Fruit fly (Drosophila melanogaster) whole organism, embryonic: ENCODE results near the gene CG13074.

Source experiments
- Abd-B ChIP-seq: fragments of 200-800 bp; sonication (Bioruptor generic); optimal IDR thresholded peaks from 2 replicates; lab custom pipeline; 2018; ENCODE audit warnings: missing biosample characterization, mild to moderate bottlenecking, missing genetic modification characterization, moderate library complexity
- Aef1 ChIP-seq: fragments of 200-800 bp; sonication (Bioruptor generic); IDR thresholded peaks from 3 replicates; pipeline ENCODE4 v1.3.6; 2022; ENCODE audit warnings: missing biosample characterization, missing genetic modification characterization
- B-H2 ChIP-seq: fragments of 200-800 bp; sonication (Bioruptor generic); optimal IDR thresholded peaks from 2 replicates; lab custom pipeline; 2018; ENCODE audit warnings: missing biosample characterization, mild to moderate bottlenecking, missing genetic modification characterization
- CG10147 ChIP-seq: fragments of 200-800 bp; sonication (Bioruptor generic); optimal IDR thresholded peaks from 2 replicates; lab custom pipeline; 2019; ENCODE audit warnings: missing biosample characterization, mild to moderate bottlenecking, missing genetic modification characterization, moderate library complexity
- CG10543 ChIP-seq: fragments of 200-800 bp; sonication (Bioruptor generic); optimal IDR thresholded peaks from 3 replicates; lab custom pipeline; 2017; ENCODE audit warnings: missing biosample characterization, mild to moderate bottlenecking, missing genetic modification characterization, moderate library complexity
- CG10959 ChIP-seq: fragments of 200-800 bp; sonication (Bioruptor generic); IDR thresholded peaks from 2 replicates; pipeline ENCODE4 v1.3.6; 2022; ENCODE audit warnings: missing biosample characterization, missing genetic modification characterization
- CG11456 ChIP-seq: fragments of 200-800 bp; sonication (Bioruptor generic); IDR thresholded peaks from 3 replicates; pipeline ENCODE4 v1.3.6; 2022; ENCODE audit warnings: missing biosample characterization, missing genetic modification characterization
- CG12659 ChIP-seq: fragments of 200-800 bp; sonication (Bioruptor generic); optimal IDR thresholded peaks from 3 replicates; lab custom pipeline; 2017; ENCODE audit warnings: mild to moderate bottlenecking, missing biosample characterization, missing genetic modification reagents, missing genetic modification characterization
- CG14667 ChIP-seq: fragments of 200-800 bp; sonication (Bioruptor generic); IDR thresholded peaks from 2 replicates; pipeline ENCODE4 v1.3.6; 2022; ENCODE audit warnings: missing biosample characterization, missing genetic modification characterization
- CG15011 ChIP-seq: fragments of 200-800 bp; sonication (Bioruptor generic); optimal IDR thresholded peaks from 3 replicates; lab custom pipeline; 2018; ENCODE audit warnings: missing biosample characterization, mild to moderate bottlenecking, missing genetic modification characterization
- CG15514 ChIP-seq: fragments of 200-800 bp; sonication (Bioruptor generic); optimal IDR thresholded peaks from 3 replicates; lab custom pipeline; 2017; ENCODE audit warnings: missing biosample characterization, missing genetic modification characterization, mild to moderate bottlenecking, moderate library complexity, missing genetic modification reagents
- CG15601 ChIP-seq: fragments of 200-800 bp; sonication (Bioruptor generic); optimal IDR thresholded peaks from 3 replicates; lab custom pipeline; 2019; ENCODE audit warnings: missing biosample characterization, mild to moderate bottlenecking, missing genetic modification characterization, moderate library complexity
- CG16813 ChIP-seq: fragments of 200-800 bp; sonication (Bioruptor generic); IDR thresholded peaks from 3 replicates; pipeline ENCODE4 v1.3.6; 2022; ENCODE audit warnings: missing biosample characterization, missing genetic modification characterization; ENCODE audit not compliant: partially characterized antibody
- CG17912 ChIP-seq: fragments of 200-800 bp; sonication (Bioruptor generic); optimal IDR thresholded peaks from 2 replicates; lab custom pipeline; 2018; ENCODE audit warnings: missing biosample characterization, mild to moderate bottlenecking, missing genetic modification characterization
- CG3163 ChIP-seq: fragments of 200-800 bp; sonication (Bioruptor generic); optimal IDR thresholded peaks from 3 replicates; lab custom pipeline; 2016; ENCODE audit warnings: missing biosample characterization, missing genetic modification characterization
- CG33557 ChIP-seq: fragments of 200-800 bp; sonication (Bioruptor generic); optimal IDR thresholded peaks from 2 replicates; lab custom pipeline; 2019; ENCODE audit warnings: missing biosample characterization, mild to moderate bottlenecking, missing genetic modification characterization, moderate library complexity
- CG6813 ChIP-seq: fragments of 200-800 bp; sonication (Bioruptor generic); optimal IDR thresholded peaks from 2 replicates; lab custom pipeline; 2017; ENCODE audit warnings: missing biosample characterization, missing genetic modification characterization, mild to moderate bottlenecking, moderate library complexity, missing genetic modification reagents
- CG6854 ChIP-seq: fragments of 200-800 bp; sonication (Bioruptor generic); optimal IDR thresholded peaks from 3 replicates; lab custom pipeline; 2017; ENCODE audit warnings: missing biosample characterization, mild to moderate bottlenecking, missing genetic modification characterization
- CG7556 ChIP-seq: fragments of 200-800 bp; sonication (Bioruptor generic); optimal IDR thresholded peaks from 2 replicates; lab custom pipeline; 2017; ENCODE audit warnings: missing biosample characterization, mild to moderate bottlenecking, missing genetic modification characterization
- D ChIP-seq, 2 experiments: fragments of 200-800 bp in 1 of 2; fragments of >200 bp in 1 of 2; sonication (Bioruptor generic) in 1 of 2; optimal IDR thresholded peaks; 2 replicates in 1 of 2; 3 replicates in 1 of 2; lab custom pipeline; 2017; ENCODE audit warnings: mild to moderate bottlenecking in 1 of 2, missing biosample characterization in 1 of 2, missing genetic modification characterization in 1 of 2, missing genetic modification reagents in 1 of 2
- H15 ChIP-seq: fragments of 200-800 bp; sonication (Bioruptor generic); IDR thresholded peaks from 3 replicates; pipeline ENCODE4 v1.3.6; 2022; ENCODE audit warnings: missing biosample characterization, missing genetic modification characterization
- HLH54F ChIP-seq: fragments of 200-800 bp; sonication (Bioruptor generic); optimal IDR thresholded peaks from 3 replicates; lab custom pipeline; 2016; ENCODE audit warnings: missing biosample characterization, missing genetic modification characterization
- Hmx ChIP-seq: fragments of 200-800 bp; sonication (Bioruptor generic); optimal IDR thresholded peaks from 2 replicates; lab custom pipeline; 2016; ENCODE audit warnings: missing biosample characterization, missing genetic modification characterization
- MBD-R2 ChIP-seq: fragments of 200-800 bp; sonication (Bioruptor generic); IDR thresholded peaks from 2 replicates; pipeline ENCODE4 v1.3.6; 2022; ENCODE audit warnings: missing biosample characterization, missing genetic modification characterization
- Nf-YA ChIP-seq: fragments of 200-800 bp; sonication (Bioruptor generic); IDR thresholded peaks from 2 replicates; pipeline ENCODE4 v1.3.6; 2022; ENCODE audit warnings: missing biosample characterization, missing genetic modification characterization
- Nf-YC ChIP-seq: fragments of 200-800 bp; optimal IDR thresholded peaks from 3 replicates; lab custom pipeline; 2019; ENCODE audit warnings: missing biosample characterization, mild to moderate bottlenecking, missing genetic modification characterization, moderate library complexity
- Opbp ChIP-seq: fragments of 200-800 bp; sonication (Bioruptor generic); IDR thresholded peaks from 3 replicates; pipeline ENCODE4 v1.3.6; 2022; ENCODE audit warnings: missing biosample characterization, missing genetic modification characterization; ENCODE audit not compliant: partially characterized antibody
- cg ChIP-seq: fragments of 200-800 bp; sonication (Bioruptor generic); optimal IDR thresholded peaks from 3 replicates; lab custom pipeline; 2019; ENCODE audit warnings: missing biosample characterization, mild to moderate bottlenecking, missing genetic modification characterization, moderate library complexity
- crol ChIP-seq: fragments of 200-800 bp; sonication (Bioruptor generic); IDR thresholded peaks from 2 replicates; pipeline ENCODE4 v1.3.6; 2022; ENCODE audit warnings: missing biosample characterization, missing genetic modification characterization
- cwo ChIP-seq: fragments of 200-800 bp; sonication (Bioruptor generic); optimal IDR thresholded peaks from 3 replicates; lab custom pipeline; 2017; ENCODE audit warnings: missing biosample characterization, missing genetic modification characterization, mild to moderate bottlenecking, moderate library complexity, missing genetic modification reagents
- exex ChIP-seq: fragments of 200-800 bp; sonication (Bioruptor generic); optimal IDR thresholded peaks from 4 replicates; lab custom pipeline; 2018; ENCODE audit warnings: missing biosample characterization, mild to moderate bottlenecking, missing genetic modification characterization, moderate library complexity
- gsb-n ChIP-seq: fragments of 200-800 bp; sonication (Bioruptor generic); optimal IDR thresholded peaks from 3 replicates; lab custom pipeline; 2018; ENCODE audit warnings: missing biosample characterization, mild to moderate bottlenecking, missing genetic modification characterization
- inv ChIP-seq: fragments of 200-800 bp; sonication (Bioruptor generic); IDR thresholded peaks from 2 replicates; pipeline ENCODE4 v1.3.6; 2022; ENCODE audit warnings: missing biosample characterization, missing genetic modification characterization; ENCODE audit not compliant: partially characterized antibody
- knrl ChIP-seq: fragments of 200-800 bp; sonication (Bioruptor generic); IDR thresholded peaks from 3 replicates; pipeline ENCODE4 v1.3.6; 2022; ENCODE audit warnings: missing biosample characterization, missing genetic modification characterization; ENCODE audit not compliant: partially characterized antibody
- lbe ChIP-seq: fragments of 200-800 bp; sonication (Bioruptor generic); optimal IDR thresholded peaks from 2 replicates; lab custom pipeline; 2016; ENCODE audit warnings: missing biosample characterization, mild to moderate bottlenecking, missing genetic modification characterization
- lola ChIP-seq, 3 experiments: fragments of >200 bp in 2 of 3; fragments of 200-800 bp in 1 of 3; sonication (Bioruptor generic) in 1 of 3; optimal IDR thresholded peaks; 2 replicates each; lab custom pipeline; 2017 to 2019; ENCODE audit warnings: missing biosample characterization in 3 of 3, missing genetic modification characterization in 3 of 3, mild to moderate bottlenecking in 1 of 3, moderate library complexity in 1 of 3
- lov ChIP-seq, 2 experiments: fragments of 200-800 bp in 1 of 2; fragments of >200 bp in 1 of 2; sonication (Bioruptor generic) in 1 of 2; IDR thresholded peaks in 1 of 2; optimal IDR thresholded peaks in 1 of 2; 2 replicates in 1 of 2; 3 replicates in 1 of 2; pipeline versions ENCODE4 v1.3.6 to Lab custom; 2017 to 2022; ENCODE audit warnings: missing biosample characterization in 1 of 2, missing genetic modification characterization in 1 of 2
- nau ChIP-seq: fragments of 200-800 bp; sonication (Bioruptor generic); optimal IDR thresholded peaks from 3 replicates; lab custom pipeline; 2017; ENCODE audit warnings: missing biosample characterization, mild to moderate bottlenecking, missing genetic modification characterization, missing genetic modification reagents
- oc ChIP-seq: fragments of 200-800 bp; sonication (Bioruptor generic); optimal IDR thresholded peaks from 2 replicates; lab custom pipeline; 2018; ENCODE audit warnings: missing biosample characterization, mild to moderate bottlenecking, missing genetic modification characterization, moderate library complexity
- otp ChIP-seq: fragments of 200-800 bp; sonication (Bioruptor generic); IDR thresholded peaks from 3 replicates; pipeline ENCODE4, ENCODE4 v1.3.6; 2022; ENCODE audit warnings: missing biosample characterization, missing genetic modification characterization
- sd ChIP-seq: fragments of 200-800 bp; sonication (Bioruptor generic); optimal IDR thresholded peaks from 3 replicates; lab custom pipeline; 2018; ENCODE audit warnings: missing biosample characterization, mild to moderate bottlenecking, missing genetic modification characterization, moderate library complexity
- sisA ChIP-seq: fragments of 200-800 bp; sonication (Bioruptor generic); IDR thresholded peaks from 2 replicates; pipeline ENCODE4 v1.3.6; 2022; ENCODE audit warnings: missing biosample characterization, missing genetic modification characterization
- slbo ChIP-seq: fragments of 200-800 bp; sonication (Bioruptor generic); IDR thresholded peaks from 2 replicates; pipeline ENCODE4 v1.3.6; 2022; ENCODE audit warnings: missing biosample characterization, missing genetic modification characterization
- trem ChIP-seq: fragments of 200-800 bp; optimal IDR thresholded peaks from 3 replicates; lab custom pipeline; 2019; ENCODE audit warnings: missing biosample characterization, mild to moderate bottlenecking, missing genetic modification characterization, moderate library complexity
- wdn ChIP-seq: fragments of 200-800 bp; sonication (Bioruptor generic); IDR thresholded peaks from 2 replicates; pipeline ENCODE4 v1.3.6; 2022; ENCODE audit warnings: missing biosample characterization, missing genetic modification characterization
- yki ChIP-seq: fragments of >200 bp; optimal IDR thresholded peaks from 3 replicates; lab custom pipeline; 2018
- z ChIP-seq: fragments of 200-800 bp; sonication (Bioruptor generic); IDR thresholded peaks from 3 replicates; pipeline ENCODE4 v1.3.6; 2022; ENCODE audit warnings: missing biosample characterization, missing genetic modification characterization

The CG13074 gene

DNA sequence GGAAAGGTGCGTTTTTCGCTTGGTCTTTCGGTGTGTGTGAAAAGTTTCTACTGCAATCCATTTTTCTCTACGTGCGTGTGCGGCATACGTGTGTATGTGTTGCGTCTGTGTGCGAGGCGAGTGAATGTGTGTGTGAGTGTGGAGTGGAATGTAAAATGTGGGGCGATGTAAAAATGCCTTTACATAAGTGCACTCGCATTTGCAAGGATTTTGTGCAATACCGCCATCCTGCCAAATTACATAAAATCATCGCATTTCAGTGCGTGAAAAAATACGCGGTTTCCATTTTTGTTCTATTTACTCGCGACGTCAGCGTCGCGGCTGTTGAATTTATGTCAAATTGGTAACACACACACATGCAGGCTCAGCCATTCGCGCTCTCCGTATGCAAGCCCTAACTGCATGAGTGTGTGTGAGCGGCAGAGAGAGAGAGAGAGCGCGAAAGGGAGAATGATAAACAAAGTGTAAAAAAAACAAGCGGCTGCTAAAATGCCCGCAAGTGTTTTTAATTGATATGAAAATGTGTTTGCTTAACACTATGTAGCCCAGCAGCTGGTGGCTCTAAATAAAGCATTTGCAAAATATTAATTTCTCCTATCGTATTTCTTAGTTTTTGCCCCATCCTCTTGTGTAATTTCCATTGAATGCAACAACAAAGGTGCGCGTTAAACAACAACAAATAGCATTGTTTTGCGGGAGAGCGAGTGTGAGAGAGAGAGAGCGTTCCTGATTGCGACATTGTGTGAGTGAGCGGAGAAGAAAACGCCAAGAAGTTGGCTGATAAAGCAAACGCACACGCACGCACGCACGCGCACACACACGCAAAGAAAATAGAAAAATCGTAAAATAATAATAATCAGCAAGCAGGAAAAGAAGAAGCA lies 44.9 kb downstream of the CG13074 start (continued):
- TF ChIP-seq lbe (peak; percentile 51), cg (peak; percentile 99), CG10959 (GFP tag; lab: Robert Waterston, UW) (no peak), oc (tag; lab: Kevin White, UChicago) (no peak), crol (GFP tag; lab: Robert Waterston, UW) (no peak), CG11456 (GFP tag; lab: Robert Waterston, UW) (no peak), CG14667 (no peak), D (optimal IDR thresholded peaks at IDR 0.05; lab: Kevin White, UChicago) (peak; percentile 80), D (GFP tag; optimal IDR thresholded peaks at IDR 0.05; lab: Kevin White, UChicago) (peak; percentile 25), otp (GFP tag; lab: Robert Waterston, UW) (no peak), Nf-YC (tag; lab: Kevin White, UChicago) (peak; percentile 13), trem (tag; lab: Kevin White, UChicago) (no peak), Abd-B (GFP tag; lab: Kevin White, UChicago) (no peak), cwo (GFP tag; lab: Kevin White, UChicago) (no peak), CG17912 (no peak), Nf-YA (GFP tag; lab: Robert Waterston, UW) (no peak), CG10543 (GFP tag; lab: Kevin White, UChicago) (no peak), CG16813 (GFP tag; lab: Robert Waterston, UW) (no peak), H15 (GFP tag; lab: Robert Waterston, UW) (no peak), CG15601 (tag; lab: Kevin White, UChicago) (no peak), CG15514 (GFP tag; lab: Kevin White, UChicago) (no peak), nau (GFP tag; lab: Kevin White, UChicago) (peak; percentile 41), exex (tag; lab: Kevin White, UChicago) (no peak), sisA (GFP tag; lab: Robert Waterston, UW) (no peak), sd (peak; percentile 90), CG3163 (GFP tag; lab: Kevin White, UChicago) (no peak), z (no peak), gsb-n (tag; lab: Kevin White, UChicago) (no peak), wdn (GFP tag; lab: Robert Waterston, UW) (no peak), lov (optimal IDR thresholded peaks at IDR 0.05; lab: Kevin White, UChicago) (no peak), lov (GFP tag; IDR thresholded peaks at IDR 0.05; lab: Robert Waterston, UW) (no peak), CG10147 (no peak), Aef1 (GFP tag; lab: Robert Waterston, UW) (peak; percentile 32; the same call in 2 of the 3 replicates), CG6813 (GFP tag; lab: Kevin White, UChicago) (peak; percentile 45), lola (GFP tag; optimal IDR thresholded peaks at IDR 0.05; lab: Kevin White, UChicago) (peak in 2 of 3 experiments; percentile 71 to 96), Opbp (GFP tag; lab: Robert Waterston, UW) (no peak), CG12659 (GFP tag; lab: Kevin White, UChicago) (no peak), knrl (GFP tag; lab: Robert Waterston, UW) (peak; percentile 33; the same call in 2 of the 3 replicates), CG15011 (GFP tag; lab: Kevin White, UChicago) (peak; percentile 1), CG7556 (GFP tag; lab: Kevin White, UChicago) (peak; percentile 11), yki (lab: Kevin White, UChicago) (peak; percentile 84), Hmx (GFP tag; lab: Kevin White, UChicago) (no peak), inv (GFP tag; lab: Robert Waterston, UW) (no peak), HLH54F (GFP tag; lab: Kevin White, UChicago) (no peak), CG6854 (GFP tag; lab: Kevin White, UChicago) (peak; percentile 28), MBD-R2 (GFP tag; lab: Robert Waterston, UW) (no peak), CG33557 (GFP tag; lab: Kevin White, UChicago) (no peak), B-H2 (no peak), slbo (no peak)
